Worm (Caenorhabditis elegans): Measurements from ENCODE around the gene C09H5.7.
A peak's percentile ranks its signal among the peaks of the same experiment; 100 is the strongest.

ce11 chrV:8039085-8039525, 45.9 kb downstream of the C09H5.7 start:
- TF ChIP-seq lin-15B (tag; optimal IDR thresholded peaks at IDR 0.05) (no peak), nhr-11 (tag; optimal IDR thresholded peaks at IDR 0.05) (no peak), nhr-237 (tag; optimal IDR thresholded peaks at IDR 0.05) (no peak), ama-1 (optimal IDR thresholded peaks at IDR 0.05) (no peak), nhr-28 (tag; optimal IDR thresholded peaks at IDR 0.05) (peak; percentile 24), ztf-4 (tag; optimal IDR thresholded peaks at IDR 0.05) (no peak), nhr-67 (tag; optimal IDR thresholded peaks at IDR 0.05) (no peak), nhr-12 (tag; optimal IDR thresholded peaks at IDR 0.05) (no peak), unc-39 (tag; optimal IDR thresholded peaks at IDR 0.05) (no peak), tbx-2 (tag; optimal IDR thresholded peaks at IDR 0.05) (peak; percentile 83), fos-1 (tag; optimal IDR thresholded peaks at IDR 0.05) (peak; percentile 72), skn-1 (tag; optimal IDR thresholded peaks at IDR 0.05) (no peak), nhr-77 (tag; optimal IDR thresholded peaks at IDR 0.05) (no peak)
